Worm (Caenorhabditis elegans) whole organism, midembryonic: ENCODE measurements around the gene idpb-2.

Experiments used
- cog-1 ChIP-seq: sonication (generic microtip); optimal IDR thresholded peaks from 2 replicates; lab custom pipeline; 2016; ENCODE audit warnings: missing genetic modification characterization, missing compliant biosample characterization
- flt-1 ChIP-seq: fragments of 200-800 bp; sonication (Bioruptor generic); IDR thresholded peaks from 2 replicates; pipeline ENCODE4 v1.3.6; 2022; ENCODE audit warnings: missing genetic modification characterization, missing compliant biosample characterization
- tab-1 ChIP-seq: fragments of 200-800 bp; sonication (Bioruptor generic); IDR thresholded peaks from 2 replicates; pipeline ENCODE4 v1.3.6; 2022; ENCODE audit warnings: missing genetic modification characterization, missing compliant biosample characterization
- ztf-23 ChIP-seq: fragments of 200-800 bp; sonication (Bioruptor generic); IDR thresholded peaks from 2 replicates; pipeline ENCODE4 v1.3.6; 2022; ENCODE audit warnings: missing genetic modification reagents, missing genetic modification characterization, missing compliant biosample characterization
- ztf-29 ChIP-seq: fragments of 200-800 bp; sonication (Bioruptor generic); IDR thresholded peaks from 2 replicates; pipeline ENCODE4 v1.3.6; 2022; ENCODE audit warnings: missing genetic modification reagents, missing genetic modification characterization, missing compliant biosample characterization

DNA sequence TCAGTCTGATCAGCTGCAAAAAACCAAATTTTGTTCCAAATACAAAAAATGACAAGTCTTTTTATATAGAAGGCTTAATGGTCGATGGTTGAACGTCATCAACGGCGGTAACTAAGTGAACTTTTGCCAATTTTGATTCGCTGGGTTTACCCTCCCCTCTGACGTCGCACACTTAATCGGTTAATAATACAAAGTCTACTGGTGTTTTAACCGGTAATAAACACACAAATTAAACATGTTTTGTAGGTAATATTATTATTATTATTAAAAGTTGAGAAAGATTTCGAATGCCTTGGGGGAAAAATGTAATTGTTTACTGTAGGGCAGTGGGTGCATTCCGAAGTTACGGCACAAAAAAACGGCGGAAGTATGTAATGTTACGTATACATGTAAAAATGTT lies 8.7 kb downstream of the idpb-2 start, which contains the start of gene pho-12:
- TF ChIP-seq tab-1 (no peak), ztf-29 (no peak), ztf-23 (GFP tag; lab: Robert Waterston, UW) (no peak), flt-1 (GFP tag; lab: Robert Waterston, UW) (no peak), cog-1 (tag; lab: Kevin White, UChicago) (no peak)
